Worm (Caenorhabditis elegans) whole organism, late embryonic: ENCODE results near the gene Y60A3A.23.

Source experiments
- C38D4.7 ChIP-seq: fragments of 200-800 bp; sonication (Bioruptor generic); optimal IDR thresholded peaks from 2 replicates; lab custom pipeline; 2018; ENCODE audit warnings: mild to moderate bottlenecking, missing genetic modification characterization, moderate library complexity, missing compliant biosample characterization
- F13H6.1 ChIP-seq: sonication (generic microtip); optimal IDR thresholded peaks from 2 replicates; lab custom pipeline; 2016; ENCODE audit warnings: missing genetic modification characterization, missing compliant biosample characterization
- ceh-14 ChIP-seq: sonication (generic microtip); optimal IDR thresholded peaks from 2 replicates; lab custom pipeline; 2016; ENCODE audit warnings: missing genotype, missing genetic modification characterization, missing compliant biosample characterization
- ceh-22 ChIP-seq: sonication (generic microtip); optimal IDR thresholded peaks from 2 replicates; lab custom pipeline; 2017; ENCODE audit warnings: missing biosample characterization, missing genetic modification characterization
- ceh-34 ChIP-seq: sonication (generic microtip); optimal IDR thresholded peaks from 2 replicates; lab custom pipeline; 2016; ENCODE audit warnings: mild to moderate bottlenecking, missing genetic modification characterization, missing compliant biosample characterization
- elt-2 ChIP-seq: sonication (generic microtip); optimal IDR thresholded peaks from 2 replicates; lab custom pipeline; 2016; ENCODE audit warnings: missing genetic modification reagents, missing genetic modification characterization, missing compliant biosample characterization
- elt-4 ChIP-seq: sonication (generic microtip); optimal IDR thresholded peaks from 2 replicates; lab custom pipeline; 2016; ENCODE audit warnings: missing genetic modification characterization, missing compliant biosample characterization
- eyg-1 ChIP-seq: sonication (generic microtip); optimal IDR thresholded peaks from 2 replicates; lab custom pipeline; 2016; ENCODE audit warnings: missing genotype, missing genetic modification characterization, missing compliant biosample characterization
- hlh-15 ChIP-seq: sonication (generic microtip); optimal IDR thresholded peaks from 2 replicates; lab custom pipeline; 2016; ENCODE audit warnings: missing genetic modification characterization, missing compliant biosample characterization
- hlh-30 ChIP-seq: sonication (generic microtip); optimal IDR thresholded peaks from 2 replicates; lab custom pipeline; 2017; ENCODE audit warnings: antibody characterized with exemption, missing genetic modification characterization, missing compliant biosample characterization; ENCODE audit not compliant: insufficient read depth
- nfya-1 ChIP-seq: sonication (generic microtip); optimal IDR thresholded peaks from 2 replicates; lab custom pipeline; 2017; ENCODE audit warnings: missing genetic modification characterization, mild to moderate bottlenecking, missing compliant biosample characterization, antibody characterized with exemption, moderate library complexity
- rnt-1 ChIP-seq: sonication (generic microtip); optimal IDR thresholded peaks from 2 replicates; lab custom pipeline; 2016; ENCODE audit warnings: missing genetic modification characterization, missing compliant biosample characterization
- sox-4 ChIP-seq: sonication (generic microtip); optimal IDR thresholded peaks from 2 replicates; lab custom pipeline; 2017; ENCODE audit warnings: mild to moderate bottlenecking, missing genetic modification characterization, inconsistent platforms, missing compliant biosample characterization
- syd-9 ChIP-seq: sonication (generic microtip); optimal IDR thresholded peaks from 2 replicates; lab custom pipeline; 2016; ENCODE audit warnings: mild to moderate bottlenecking, missing genetic modification characterization, moderate library complexity, missing compliant biosample characterization
- unc-86 ChIP-seq: sonication (generic microtip); optimal IDR thresholded peaks from 2 replicates; lab custom pipeline; 2016; ENCODE audit warnings: missing genetic modification characterization, missing compliant biosample characterization

The Y60A3A.23 gene

ce11 chrV:20049065-20049464 is 41.5 kb downstream of the Y60A3A.23 start, which contains the start of gene srh-233:
Gene srh-233, plus strand, starts transcription at chrV:20049365.
- TF ChIP-seq sox-4 (tag; lab: Kevin White, UChicago) (no peak), elt-4 (tag; lab: Kevin White, UChicago) (no peak), C38D4.7 (GFP tag; lab: Kevin White, UChicago) (no peak), ceh-34 (no peak), syd-9 (tag; lab: Kevin White, UChicago) (no peak), eyg-1 (tag; lab: Kevin White, UChicago) (no peak), ceh-14 (no peak), elt-2 (tag; lab: Kevin White, UChicago) (no peak), F13H6.1 (tag; lab: Kevin White, UChicago) (no peak), nfya-1 (tag; lab: Kevin White, UChicago) (no peak), unc-86 (tag; lab: Kevin White, UChicago) (no peak), hlh-15 (tag; lab: Kevin White, UChicago) (no peak), ceh-22 (tag; lab: Kevin White, UChicago) (no peak), rnt-1 (no peak), hlh-30 (no peak)
- TF ChIP-seq, all 69 proteins: peak for 0
